Fruit fly (Drosophila melanogaster) whole organism, prepupa: ENCODE measurements around the gene CG13465.

ENCODE experiments used
- Blimp-1 ChIP-seq: fragments of 200-800 bp; sonication (Bioruptor generic); optimal IDR thresholded peaks from 3 replicates; lab custom pipeline; 2017; ENCODE audit warnings: missing biosample characterization, missing genetic modification characterization, mild to moderate bottlenecking, moderate library complexity, missing genetic modification reagents
- CG11902 ChIP-seq: fragments of 200-800 bp; sonication (Bioruptor generic); optimal IDR thresholded peaks from 3 replicates; lab custom pipeline; 2016; ENCODE audit warnings: missing biosample characterization, missing genetic modification characterization
- CG1621 ChIP-seq: fragments of 200-800 bp; sonication (Bioruptor generic); optimal IDR thresholded peaks from 3 replicates; lab custom pipeline; 2018; ENCODE audit warnings: missing biosample characterization, mild to moderate bottlenecking, missing genetic modification characterization
- CG16779 ChIP-seq: fragments of 200-800 bp; sonication (Bioruptor generic); optimal IDR thresholded peaks from 3 replicates; lab custom pipeline; 2017; ENCODE audit warnings: missing biosample characterization, mild to moderate bottlenecking, missing genetic modification characterization
- CG3032 ChIP-seq: fragments of 200-800 bp; optimal IDR thresholded peaks from 2 replicates; lab custom pipeline; 2019; ENCODE audit warnings: missing biosample characterization, mild to moderate bottlenecking, missing genetic modification characterization, moderate library complexity
- CG32006 ChIP-seq: fragments of 200-800 bp; sonication (Bioruptor generic); optimal IDR thresholded peaks from 3 replicates; lab custom pipeline; 2017; ENCODE audit warnings: missing biosample characterization, mild to moderate bottlenecking, missing genetic modification characterization
- CG4318 ChIP-seq: fragments of 200-800 bp; sonication (Bioruptor generic); optimal IDR thresholded peaks from 3 replicates; lab custom pipeline; 2017; ENCODE audit warnings: missing biosample characterization, mild to moderate bottlenecking, missing genetic modification characterization
- Eip93F ChIP-seq: fragments of 200-800 bp; sonication (Bioruptor generic); optimal IDR thresholded peaks from 2 replicates; lab custom pipeline; 2016; ENCODE audit warnings: missing biosample characterization, mild to moderate bottlenecking, missing genetic modification characterization
- Hr39 ChIP-seq: fragments of 200-800 bp; sonication (Bioruptor generic); optimal IDR thresholded peaks from 2 replicates; lab custom pipeline; 2016; ENCODE audit warnings: missing biosample characterization, missing genetic modification characterization
- Sox14 ChIP-seq: fragments of 200-800 bp; sonication (Bioruptor generic); optimal IDR thresholded peaks from 3 replicates; lab custom pipeline; 2016; ENCODE audit warnings: missing biosample characterization, missing genetic modification characterization
- fd59A ChIP-seq: fragments of 200-800 bp; sonication (Bioruptor generic); optimal IDR thresholded peaks from 2 replicates; lab custom pipeline; 2017; ENCODE audit warnings: missing biosample characterization, mild to moderate bottlenecking, missing genetic modification characterization, missing genetic modification reagents
- lz ChIP-seq: fragments of 200-800 bp; sonication (Bioruptor generic); optimal IDR thresholded peaks from 3 replicates; lab custom pipeline; 2016; ENCODE audit warnings: missing biosample characterization, missing genetic modification characterization
- topi ChIP-seq: fragments of 200-800 bp; sonication (Bioruptor generic); optimal IDR thresholded peaks from 3 replicates; lab custom pipeline; 2016; ENCODE audit warnings: missing biosample characterization, missing genetic modification characterization

DNA sequence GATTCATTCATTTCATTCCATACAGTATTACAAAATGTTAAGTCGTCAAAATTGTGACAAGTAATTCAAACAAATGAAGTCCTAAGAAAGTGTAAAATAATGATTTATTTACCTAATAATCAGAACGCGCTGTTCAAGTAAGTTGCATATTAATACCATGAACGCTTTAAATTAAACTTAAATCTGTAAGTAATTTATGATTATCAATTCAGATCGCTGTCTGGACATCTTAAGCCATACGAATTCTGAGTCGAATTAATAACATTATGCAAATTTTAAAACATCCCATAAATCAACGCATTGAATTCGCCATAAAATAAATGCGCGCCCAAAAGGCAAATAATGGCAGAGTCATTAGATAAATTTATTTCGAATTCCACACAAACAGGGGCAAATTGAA, 49.8 kb downstream of the CG13465 start, which contains the start of gene CG34245:
- TF ChIP-seq CG1621 (tag; lab: Kevin White, UChicago) = no peak
- no peak for TF ChIP-seq Blimp-1
- no peak for TF ChIP-seq Sox14 (GFP tag; lab: Kevin White, UChicago)
- no peak for TF ChIP-seq CG3032 (tag; lab: Kevin White, UChicago)
- no peak for TF ChIP-seq CG32006
- no peak for TF ChIP-seq topi (GFP tag; lab: Kevin White, UChicago)
- no peak for TF ChIP-seq fd59A (GFP tag; lab: Kevin White, UChicago)
- no peak for TF ChIP-seq lz (GFP tag; lab: Kevin White, UChicago)
- no peak for TF ChIP-seq CG4318 (GFP tag; lab: Kevin White, UChicago)
- no peak for TF ChIP-seq CG11902
- no peak for TF ChIP-seq Hr39 (GFP tag; lab: Kevin White, UChicago)
- no peak for TF ChIP-seq Eip93F (GFP tag; lab: Kevin White, UChicago)
- no peak for TF ChIP-seq CG16779 (tag; lab: Kevin White, UChicago)
